Fruit fly (Drosophila melanogaster): Measurements from ENCODE around the gene CG5895.

Gene CG5895

dm6 chr3L:16015765-16016760 lies 19.2 kb upstream of the CG5895 start (continued):
- TF ChIP-seq lilli (GFP tag; optimal IDR thresholded peaks at IDR 0.05) (no peak), HLH3B (GFP tag; IDR thresholded peaks at IDR 0.05) (no peak), CG4424 (GFP tag; optimal IDR thresholded peaks at IDR 0.05) (peak; percentile 11), da (GFP tag; optimal IDR thresholded peaks at IDR 0.05) (no peak), tgo (GFP tag; IDR thresholded peaks at IDR 0.05) (no peak; the same call in 2 of the 3 replicates), caup (GFP tag; optimal IDR thresholded peaks at IDR 0.05; ENCODE audit: severe bottlenecking) (no peak), D19A (tag; optimal IDR thresholded peaks at IDR 0.05) (peak; percentile 51), dmrt11E (tag; optimal IDR thresholded peaks at IDR 0.05) (peak; percentile 75), Blimp-1 (GFP tag; optimal IDR thresholded peaks at IDR 0.05) (peak; percentile 48), Ssrp (tag; optimal IDR thresholded peaks at IDR 0.05) (peak; percentile 21), CG10267 (tag; optimal IDR thresholded peaks at IDR 0.05) (peak; percentile 67), Bteb2 (GFP tag; optimal IDR thresholded peaks at IDR 0.05) (no peak), grau (tag; optimal IDR thresholded peaks at IDR 0.05) (peak; percentile 13), sd (tag; optimal IDR thresholded peaks at IDR 0.05) (no peak), CG6272 (GFP tag; IDR thresholded peaks at IDR 0.05) (no peak), ranshi (GFP tag; IDR thresholded peaks at IDR 0.05) (no peak), gsb-n (tag; optimal IDR thresholded peaks at IDR 0.05) (peak; percentile 34), bcd (GFP tag; optimal IDR thresholded peaks at IDR 0.05) (no peak), CG12391 (tag; optimal IDR thresholded peaks at IDR 0.05) (peak; percentile 42), tx (GFP tag; optimal IDR thresholded peaks at IDR 0.05) (no peak), CG34376 (GFP tag; optimal IDR thresholded peaks at IDR 0.05) (no peak), Neu2 (GFP tag; optimal IDR thresholded peaks at IDR 0.05; ENCODE audit: borderline replicate concordance) (no peak), Sin3A (optimal IDR thresholded peaks at IDR 0.05) (no peak), Gsc (GFP tag; IDR thresholded peaks at IDR 0.05) (no peak), CG13287 (GFP tag; IDR thresholded peaks at IDR 0.05; ENCODE audit: partially characterized antibody) (no peak), CG6689 (GFP tag; IDR thresholded peaks at IDR 0.05) (no peak), CG15696 (tag; optimal IDR thresholded peaks at IDR 0.05) (peak; percentile 51), fd96Cb (tag; optimal IDR thresholded peaks at IDR 0.05) (peak; percentile 36), E2f1 (GFP tag; IDR thresholded peaks at IDR 0.05) (no peak), sens-2 (GFP tag; IDR thresholded peaks at IDR 0.05) (no peak), CG31441 (GFP tag; IDR thresholded peaks at IDR 0.05) (peak; percentile 58; the same call in 1 of the 2 replicates), HmgD (GFP tag; optimal IDR thresholded peaks at IDR 0.05) (no peak), kah (GFP tag; optimal IDR thresholded peaks at IDR 0.05) (no peak), crp (GFP tag; optimal IDR thresholded peaks at IDR 0.05) (no peak), CG11398 (GFP tag; optimal IDR thresholded peaks at IDR 0.05) (no peak), ap (GFP tag; IDR thresholded peaks at IDR 0.05) (no peak), Atf-2 (GFP tag; optimal IDR thresholded peaks at IDR 0.05) (no peak), CG33557 (GFP tag; optimal IDR thresholded peaks at IDR 0.05) (peak; percentile 47), CG17829 (tag; optimal IDR thresholded peaks at IDR 0.05) (peak; percentile 74), Elba2 (GFP tag; optimal IDR thresholded peaks at IDR 0.05) (peak; percentile 47), CG30020 (tag; optimal IDR thresholded peaks at IDR 0.05) (no peak), Six4 (GFP tag; optimal IDR thresholded peaks at IDR 0.05) (peak; percentile 1), lbe (GFP tag; optimal IDR thresholded peaks at IDR 0.05) (peak; percentile 5), CG11504 (tag; optimal IDR thresholded peaks at IDR 0.05) (peak; percentile 23), pfk (GFP tag; optimal IDR thresholded peaks at IDR 0.05) (no peak), Hmx (GFP tag; optimal IDR thresholded peaks at IDR 0.05) (no peak)
